Fruit fly (Drosophila melanogaster): ENCODE data around the gene Mms19.
A peak's percentile ranks its signal among the peaks of the same experiment; 100 is the strongest.

Mms19 gene

DNA sequence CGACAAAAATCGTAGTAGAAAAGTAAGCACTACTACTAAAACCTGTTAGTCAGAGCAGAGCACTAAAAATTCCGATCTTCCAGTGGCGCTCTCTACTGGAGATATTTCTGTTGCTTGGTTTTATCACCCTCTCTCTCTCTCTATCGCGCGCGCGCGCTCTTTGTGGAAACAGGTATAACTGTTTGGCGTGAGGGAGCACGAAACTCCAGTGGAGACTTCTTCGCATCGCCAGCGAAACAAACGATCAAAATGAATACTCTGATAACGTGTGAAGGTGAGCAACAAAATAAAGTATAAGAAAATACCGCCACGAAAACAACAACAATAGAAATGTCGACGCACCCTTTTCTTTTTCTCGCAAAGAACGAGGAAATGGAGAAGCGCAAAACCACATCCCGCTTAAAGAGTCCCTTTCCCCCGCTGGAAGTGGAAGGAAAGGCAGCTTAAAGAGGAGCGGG, 16.0 kb upstream of the Mms19 start:
- peak; percentile 60 for TF ChIP-seq EcR (GFP tag; optimal IDR thresholded peaks at IDR 0.05)
- no peak for TF ChIP-seq rn (GFP tag; IDR thresholded peaks at IDR 0.05)

DNA sequence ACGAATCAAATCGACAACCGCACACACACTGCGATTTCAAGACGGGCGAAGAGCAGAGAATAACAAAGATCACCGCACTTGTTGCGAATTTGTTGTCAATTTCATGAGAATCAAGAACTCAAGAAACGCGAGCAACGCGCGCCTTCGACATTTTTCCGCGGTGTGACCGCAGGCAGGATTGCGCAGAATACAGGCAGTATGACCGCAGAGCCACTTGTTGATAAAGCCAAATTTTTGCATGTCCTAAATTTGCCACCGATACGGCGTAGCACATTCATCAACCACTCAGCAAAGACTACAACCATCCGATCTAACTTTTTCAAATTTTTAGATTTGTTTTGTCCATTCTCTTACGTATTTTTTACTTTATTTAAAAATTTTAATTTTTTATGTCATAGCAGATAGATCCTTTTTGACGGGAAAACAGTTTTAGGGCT, 15.0 kb upstream of the Mms19 start, which contains the start of gene cno:
cno (minus strand) TSS at position 179 of the 437 bp plus-strand sequence.
- TF ChIP-seq fd96Ca (GFP tag; IDR thresholded peaks at IDR 0.05) (0 out of 3 replicates have a peak, but pooled peaks have one; percentile 22), Ets98B (GFP tag; IDR thresholded peaks at IDR 0.05) (peak; percentile 48; the same call in 1 of the 2 replicates), CG8301 (tag; optimal IDR thresholded peaks at IDR 0.05) (no peak), CG15710 (tag; optimal IDR thresholded peaks at IDR 0.05) (no peak), CG12605 (GFP tag; IDR thresholded peaks at IDR 0.05) (peak; percentile 46; the same call in 1 of the 2 replicates), Snoo (tag; optimal IDR thresholded peaks at IDR 0.05) (peak; percentile 8), Pif1A (GFP tag; optimal IDR thresholded peaks at IDR 0.05) (no peak)

DNA sequence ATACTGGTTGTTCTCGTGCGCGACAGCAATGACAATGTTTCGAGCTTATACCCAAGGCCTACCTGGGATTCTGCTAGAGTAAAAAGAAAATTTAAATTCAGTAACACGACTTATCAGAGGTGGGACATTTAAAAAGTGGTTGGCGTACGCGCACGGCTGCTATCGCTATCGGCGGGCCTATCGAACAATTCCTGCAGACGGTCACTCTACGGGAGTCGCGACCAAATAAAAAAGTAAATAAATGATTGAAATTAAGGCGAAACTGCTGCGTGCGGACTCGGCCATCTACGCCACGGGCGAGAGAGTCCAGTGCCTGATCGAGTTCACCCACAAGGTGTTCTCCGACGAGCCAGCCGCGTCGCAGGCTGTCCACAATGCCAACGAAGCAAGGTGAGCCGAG, 12.9 kb upstream of the Mms19 start, which contains the start of the genes Prosbeta2R2 and CG1116:
Prosbeta2R2 (minus strand) TSS at position 63 of the 400 bp plus-strand sequence.
CG1116 (plus strand) TSS at position 192 of the 400 bp plus-strand sequence.
- TF ChIP-seq Snoo (tag; optimal IDR thresholded peaks at IDR 0.05) (no peak), fd96Ca (GFP tag; IDR thresholded peaks at IDR 0.05) (no peak), CG14655 (GFP tag; optimal IDR thresholded peaks at IDR 0.05) (no peak), CG13204 (GFP tag; optimal IDR thresholded peaks at IDR 0.05) (no peak), CG12605 (GFP tag; IDR thresholded peaks at IDR 0.05) (no peak), CG17806 (tag; optimal IDR thresholded peaks at IDR 0.05) (no peak), gl (tag; optimal IDR thresholded peaks at IDR 0.05) (no peak), CG4496 (GFP tag; IDR thresholded peaks at IDR 0.05) (no peak)

DNA sequence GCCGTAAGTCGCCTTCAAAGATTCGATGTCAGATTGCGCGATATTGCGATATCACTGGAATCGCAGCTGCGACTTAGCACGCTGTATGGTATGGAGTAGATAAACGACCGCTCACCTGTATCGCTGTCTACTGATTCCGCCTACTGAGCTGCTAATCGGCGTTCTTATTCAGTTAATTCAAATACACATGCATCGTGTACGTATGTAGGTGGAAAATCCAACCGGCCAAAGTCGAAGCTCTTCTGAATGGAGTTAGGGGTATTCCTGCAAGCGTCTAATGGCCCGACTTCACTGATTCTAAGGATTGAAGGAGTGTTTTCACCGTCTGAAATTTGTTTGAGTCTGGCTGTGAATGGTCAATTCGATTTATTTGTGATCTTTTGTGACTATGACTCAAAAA, 9.2 kb upstream of the Mms19 start, which contains the start of gene CG2604:
CG2604 (minus strand) TSS at position 231 of the 400 bp plus-strand sequence.
- peak; percentile 11 for TF ChIP-seq EcR (GFP tag; optimal IDR thresholded peaks at IDR 0.05)
- TF ChIP-seq rn (GFP tag; IDR thresholded peaks at IDR 0.05), result no peak
- TF ChIP-seq CG8159 (tag; optimal IDR thresholded peaks at IDR 0.05), result no peak
- no peak for TF ChIP-seq CG9948 (tag; optimal IDR thresholded peaks at IDR 0.05)
- TF ChIP-seq Snoo (tag; optimal IDR thresholded peaks at IDR 0.05), result peak; percentile 51
- TF ChIP-seq CG14655 (GFP tag; optimal IDR thresholded peaks at IDR 0.05), result no peak
- TF ChIP-seq CG8301 (tag; optimal IDR thresholded peaks at IDR 0.05), result no peak
- TF ChIP-seq fd96Ca (GFP tag; IDR thresholded peaks at IDR 0.05), result no peak
- TF ChIP-seq Pif1B (GFP tag; optimal IDR thresholded peaks at IDR 0.05), result no peak
- peak; percentile 71 for TF ChIP-seq CG4496 (GFP tag; IDR thresholded peaks at IDR 0.05)
- no peak for TF ChIP-seq CG32121 (GFP tag; IDR thresholded peaks at IDR 0.05)
- TF ChIP-seq CG17806 (tag; optimal IDR thresholded peaks at IDR 0.05), result peak; percentile 6
- TF ChIP-seq CG10348 (GFP tag; IDR thresholded peaks at IDR 0.05), result no peak
- peak; percentile 25 for TF ChIP-seq CG34367 (tag; optimal IDR thresholded peaks at IDR 0.05)
- TF ChIP-seq CG13204 (GFP tag; optimal IDR thresholded peaks at IDR 0.05), result no peak
- TF ChIP-seq Ets98B (GFP tag; IDR thresholded peaks at IDR 0.05), result peak; percentile 57
- no peak for TF ChIP-seq D1 (tag; optimal IDR thresholded peaks at IDR 0.05)
- TF ChIP-seq Pif1A (GFP tag; optimal IDR thresholded peaks at IDR 0.05), result no peak
- TF ChIP-seq CG12605 (GFP tag; IDR thresholded peaks at IDR 0.05), result peak; percentile 35; the same call in 1 of the 2 replicates
- peak; percentile 60 for TF ChIP-seq gl (tag; optimal IDR thresholded peaks at IDR 0.05)
- TF ChIP-seq CG15710 (tag; optimal IDR thresholded peaks at IDR 0.05), result peak; percentile 34

DNA sequence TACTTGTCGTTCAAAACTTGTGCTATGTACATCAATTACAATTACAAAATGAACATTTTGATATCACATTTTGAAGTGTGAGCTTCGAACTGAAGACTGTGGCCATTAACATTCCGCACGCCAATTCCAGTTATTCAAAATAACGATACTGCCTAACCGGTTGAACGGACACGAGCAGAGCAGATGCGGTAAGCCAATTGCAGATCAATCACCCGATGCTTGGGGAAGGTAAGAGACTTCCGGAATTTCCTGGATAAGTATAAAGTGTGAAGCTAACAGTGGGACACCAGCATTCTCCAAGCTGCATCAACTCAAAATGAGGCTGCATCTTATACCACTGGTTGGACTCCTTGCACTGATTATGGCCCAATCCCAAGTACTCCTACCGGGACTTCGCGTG, 8.5 kb upstream of the Mms19 start, which contains the start of gene CG14664:
CG14664 (plus strand) TSS at position 301 of the 400 bp plus-strand sequence.
- TF ChIP-seq fd96Ca (GFP tag; IDR thresholded peaks at IDR 0.05), result peak; percentile 26; the same call in 1 of the 3 replicates
- TF ChIP-seq CG10348 (GFP tag; IDR thresholded peaks at IDR 0.05), result no peak
- TF ChIP-seq rn (GFP tag; IDR thresholded peaks at IDR 0.05), result no peak
- TF ChIP-seq Ets98B (GFP tag; IDR thresholded peaks at IDR 0.05), result no peak

DNA sequence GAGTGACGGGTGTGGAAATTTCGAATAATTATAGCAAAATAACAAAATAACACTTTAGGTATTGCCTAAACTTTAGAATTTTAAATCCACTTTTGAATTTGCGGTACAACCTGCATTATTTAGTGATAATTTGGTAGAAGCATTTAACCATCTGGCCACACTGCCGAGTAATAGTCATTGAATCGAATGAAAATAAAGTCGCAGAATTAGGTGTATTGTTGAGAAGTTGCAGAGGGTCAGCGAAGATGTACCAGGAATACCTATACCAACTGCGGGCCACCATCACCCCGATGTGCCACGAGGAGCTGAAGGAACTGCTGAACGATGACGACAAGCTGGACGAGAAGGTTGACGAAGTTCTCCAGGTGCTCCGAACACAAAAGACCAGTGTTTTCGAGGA, 6.3 kb upstream of the Mms19 start, which contains the start of gene Vps37B:
Vps37B (plus strand) TSS at position 134 of the 400 bp plus-strand sequence.
- TF ChIP-seq Snoo (tag; optimal IDR thresholded peaks at IDR 0.05) (no peak), CG17806 (tag; optimal IDR thresholded peaks at IDR 0.05) (no peak), Ets98B (GFP tag; IDR thresholded peaks at IDR 0.05) (no peak), gl (tag; optimal IDR thresholded peaks at IDR 0.05) (no peak), CG10348 (GFP tag; IDR thresholded peaks at IDR 0.05) (no peak), CG12605 (GFP tag; IDR thresholded peaks at IDR 0.05) (no peak)

DNA sequence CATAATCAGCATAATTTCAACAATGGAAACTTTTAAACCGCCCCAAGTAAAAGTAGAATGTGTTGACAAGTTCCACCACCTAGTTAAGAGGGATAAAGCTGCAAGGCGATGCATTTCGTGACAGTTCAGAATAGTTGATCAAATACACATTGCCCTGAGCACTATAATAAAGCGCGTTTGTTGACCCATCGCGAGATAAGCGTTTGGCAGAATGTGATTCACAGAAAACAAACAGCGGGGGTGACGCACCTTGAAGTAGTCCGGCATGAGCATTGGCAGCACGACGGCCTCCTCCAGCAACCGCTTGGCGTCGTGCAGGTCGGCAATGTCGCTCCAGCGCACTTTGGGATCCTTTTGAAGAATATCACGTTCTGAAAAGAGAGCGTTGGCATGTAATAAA, 2.9 kb upstream of the Mms19 start:
- TF ChIP-seq EcR (GFP tag; optimal IDR thresholded peaks at IDR 0.05), result peak; percentile 14
- TF ChIP-seq CG4496 (GFP tag; IDR thresholded peaks at IDR 0.05), result no peak

Measured in whole organism, pupa.